Worm (Caenorhabditis elegans) whole organism, young adult: Measurements from ENCODE around the gene add-2.

ENCODE experiments used
- B0261.1 ChIP-seq: sonication (generic microtip); optimal IDR thresholded peaks from 2 replicates; lab custom pipeline; 2016; ENCODE audit warnings: mild to moderate bottlenecking, missing genetic modification characterization, moderate library complexity, missing compliant biosample characterization
- F10E7.11 ChIP-seq: sonication (generic microtip); optimal IDR thresholded peaks from 2 replicates; lab custom pipeline; 2017; ENCODE audit warnings: mild to moderate bottlenecking, missing genetic modification characterization, moderate library complexity, missing compliant biosample characterization
- F23B12.7 ChIP-seq: sonication (generic microtip); optimal IDR thresholded peaks from 2 replicates; lab custom pipeline; 2017; ENCODE audit warnings: missing genetic modification characterization, mild to moderate bottlenecking, missing compliant biosample characterization, antibody characterized with exemption, moderate library complexity; ENCODE audit not compliant: insufficient read depth
- F33H1.4 ChIP-seq: fragments of 200-800 bp; sonication (Bioruptor generic); IDR thresholded peaks from 2 replicates; pipeline ENCODE4 v1.3.6; 2022; ENCODE audit warnings: missing genetic modification reagents, missing genetic modification characterization, missing compliant biosample characterization
- F37B4.10 ChIP-seq: fragments of 200-800 bp; sonication (Bioruptor generic); IDR thresholded peaks from 2 replicates; pipeline ENCODE4 v1.3.6; 2022; ENCODE audit warnings: missing genetic modification characterization, missing compliant biosample characterization
- F49E8.2 ChIP-seq: sonication (generic microtip); optimal IDR thresholded peaks from 3 replicates; lab custom pipeline; 2017; ENCODE audit warnings: missing genetic modification characterization, mild to moderate bottlenecking, missing compliant biosample characterization, antibody characterized with exemption, moderate library complexity; ENCODE audit not compliant: insufficient read depth
- F52B5.7 ChIP-seq: sonication (generic microtip); optimal IDR thresholded peaks from 2 replicates; lab custom pipeline; 2016; ENCODE audit warnings: mild to moderate bottlenecking, missing genetic modification characterization, missing compliant biosample characterization
- T07F8.4 ChIP-seq: sonication (generic microtip); optimal IDR thresholded peaks from 2 replicates; lab custom pipeline; 2016; ENCODE audit warnings: mild to moderate bottlenecking, missing genetic modification characterization, moderate library complexity, missing compliant biosample characterization
- T26A5.8 ChIP-seq: sonication (generic microtip); optimal IDR thresholded peaks from 2 replicates; lab custom pipeline; 2016; ENCODE audit warnings: missing genetic modification characterization, missing compliant biosample characterization
- ZK185.1 ChIP-seq: sonication (generic microtip); optimal IDR thresholded peaks from 2 replicates; lab custom pipeline; 2016; ENCODE audit warnings: mild to moderate bottlenecking, missing genetic modification characterization, missing compliant biosample characterization; ENCODE audit not compliant: poor library complexity, severe bottlenecking
- aptf-3 ChIP-seq: fragments of 200-800 bp; sonication (Bioruptor generic); IDR thresholded peaks from 2 replicates; pipeline ENCODE4 v1.3.6; 2022; ENCODE audit warnings: missing genetic modification characterization, missing compliant biosample characterization
- atf-7 ChIP-seq: sonication (generic microtip); optimal IDR thresholded peaks from 2 replicates; lab custom pipeline; 2017; ENCODE audit warnings: mild to moderate bottlenecking, missing genetic modification characterization, missing compliant biosample characterization
- athp-1 ChIP-seq: sonication (generic microtip); optimal IDR thresholded peaks from 2 replicates; lab custom pipeline; 2017; ENCODE audit warnings: mild to moderate bottlenecking, missing genetic modification characterization, missing compliant biosample characterization
- cebp-2 ChIP-seq: fragments of 200-800 bp; sonication (Bioruptor generic); IDR thresholded peaks from 2 replicates; pipeline ENCODE4 v1.3.6; 2022; ENCODE audit warnings: missing genetic modification characterization, missing compliant biosample characterization
- ceh-58 ChIP-seq: fragments of 200-800 bp; sonication (Bioruptor generic); IDR thresholded peaks from 2 replicates; pipeline ENCODE4 v1.3.6; 2022; ENCODE audit warnings: missing genetic modification characterization, missing compliant biosample characterization
- die-1 ChIP-seq: sonication (generic microtip); optimal IDR thresholded peaks from 2 replicates; lab custom pipeline; 2016; ENCODE audit warnings: missing genotype, mild to moderate bottlenecking, missing genetic modification characterization, missing compliant biosample characterization
- dpff-1 ChIP-seq: sonication (generic microtip); optimal IDR thresholded peaks from 2 replicates; lab custom pipeline; 2017; ENCODE audit warnings: mild to moderate bottlenecking, missing genetic modification characterization, missing compliant biosample characterization
- dpl-1 ChIP-seq: fragments of 150-350 bp; optimal IDR thresholded peaks from 2 replicates; lab custom pipeline; 2014; ENCODE audit warnings: missing biosample characterization, missing genetic modification reagents, missing genetic modification characterization
- efl-1 ChIP-seq: fragments of 150-350 bp; optimal IDR thresholded peaks from 2 replicates; lab custom pipeline; 2014; ENCODE audit warnings: missing biosample characterization, missing genetic modification reagents, missing genetic modification characterization
- egl-18 ChIP-seq: fragments of 200-800 bp; sonication (Bioruptor generic); IDR thresholded peaks from 2 replicates; pipeline ENCODE4 v1.3.6; 2022; ENCODE audit warnings: missing genetic modification reagents, missing genetic modification characterization, missing compliant biosample characterization
- egl-44 ChIP-seq: fragments of 200-800 bp; sonication (Bioruptor generic); IDR thresholded peaks from 2 replicates; pipeline ENCODE4 v1.3.6; 2022; ENCODE audit warnings: missing genetic modification reagents, missing genetic modification characterization, missing compliant biosample characterization
- ets-4 ChIP-seq: fragments of 200-800 bp; sonication (Bioruptor generic); optimal IDR thresholded peaks from 2 replicates; lab custom pipeline; 2018; ENCODE audit warnings: mild to moderate bottlenecking, missing genetic modification characterization, missing compliant biosample characterization
- him-1 ChIP-seq: sonication (generic microtip); optimal IDR thresholded peaks from 2 replicates; lab custom pipeline; 2016; ENCODE audit warnings: missing genotype, missing genetic modification reagents, missing genetic modification characterization, missing compliant biosample characterization
- lin-40 ChIP-seq: sonication (generic microtip); optimal IDR thresholded peaks from 2 replicates; lab custom pipeline; 2016; ENCODE audit warnings: missing genetic modification characterization, mild to moderate bottlenecking, missing compliant biosample characterization, missing genotype, missing genetic modification reagents
- lin-54 ChIP-seq: fragments of 200-800 bp; sonication (Bioruptor generic); optimal IDR thresholded peaks from 2 replicates; lab custom pipeline; 2018; ENCODE audit warnings: mild to moderate bottlenecking, missing genetic modification characterization, missing compliant biosample characterization
- madf-6 ChIP-seq: fragments of 200-800 bp; sonication (Bioruptor generic); IDR thresholded peaks from 2 replicates; pipeline ENCODE4 v1.3.6; 2022; ENCODE audit warnings: missing genetic modification reagents, missing genetic modification characterization, missing compliant biosample characterization
- mes-4 ChIP-seq: sonication (generic microtip); optimal IDR thresholded peaks from 2 replicates; lab custom pipeline; 2016; ENCODE audit warnings: missing genotype, missing genetic modification characterization, missing compliant biosample characterization
- mxl-1 ChIP-seq: sonication (generic microtip); optimal IDR thresholded peaks from 2 replicates; lab custom pipeline; 2016; ENCODE audit warnings: missing genetic modification characterization, missing compliant biosample characterization
- nfya-1 ChIP-seq: sonication (generic microtip); optimal IDR thresholded peaks from 2 replicates; lab custom pipeline; 2017; ENCODE audit warnings: antibody characterized with exemption, missing compliant biosample characterization, missing genetic modification characterization, borderline replicate concordance; ENCODE audit not compliant: insufficient read depth
- pbrm-1 ChIP-seq: fragments of 200-800 bp; sonication (Bioruptor generic); IDR thresholded peaks from 2 replicates; pipeline ENCODE4 v1.3.6; 2022; ENCODE audit warnings: missing genetic modification reagents, missing genetic modification characterization, missing compliant biosample characterization
- repo-1 ChIP-seq: sonication (generic microtip); optimal IDR thresholded peaks from 2 replicates; lab custom pipeline; 2017; ENCODE audit warnings: mild to moderate bottlenecking, missing genetic modification characterization, missing compliant biosample characterization
- sdz-38 ChIP-seq: sonication (generic microtip); optimal IDR thresholded peaks from 2 replicates; lab custom pipeline; 2016; ENCODE audit warnings: missing genotype, missing genetic modification characterization, missing compliant biosample characterization
- sea-2 ChIP-seq: fragments of 200-800 bp; sonication (Bioruptor generic); IDR thresholded peaks from 2 replicates; pipeline ENCODE4 v1.3.6; 2022; ENCODE audit warnings: missing genetic modification characterization, missing compliant biosample characterization
- snpc-1.3 ChIP-seq: sonication (generic microtip); optimal IDR thresholded peaks from 2 replicates; lab custom pipeline; 2017; ENCODE audit warnings: missing genetic modification characterization, mild to moderate bottlenecking, missing compliant biosample characterization, antibody characterized with exemption, moderate library complexity, missing genotype, missing genetic modification reagents; ENCODE audit not compliant: insufficient read depth
- snpc-3.4 ChIP-seq: sonication (generic microtip); optimal IDR thresholded peaks from 2 replicates; lab custom pipeline; 2017; ENCODE audit warnings: missing genetic modification characterization, mild to moderate bottlenecking, missing compliant biosample characterization, antibody characterized with exemption, moderate library complexity, missing genotype, missing genetic modification reagents
- snpc-4 ChIP-seq, 5 experiments: fragments of 150-350 bp in 1 of 5; sonication (generic microtip) in 4 of 5; optimal IDR thresholded peaks; 2 replicates each; lab custom pipeline; 2014 to 2018; ENCODE audit warnings: missing genetic modification characterization in 5 of 5, missing biosample characterization in 3 of 5, antibody characterized with exemption in 2 of 5, mild to moderate bottlenecking in 2 of 5, missing compliant biosample characterization in 2 of 5, missing genotype in 2 of 5, moderate library complexity in 2 of 5, missing genetic modification reagents in 1 of 5
- sptf-2 ChIP-seq: fragments of 200-800 bp; sonication (Bioruptor generic); optimal IDR thresholded peaks from 2 replicates; lab custom pipeline; 2018; ENCODE audit warnings: mild to moderate bottlenecking, missing genetic modification characterization, missing compliant biosample characterization
- xnd-1 ChIP-seq: sonication (generic microtip); optimal IDR thresholded peaks from 2 replicates; lab custom pipeline; 2016; ENCODE audit warnings: missing genotype, missing genetic modification reagents, missing genetic modification characterization, missing compliant biosample characterization
- ztf-25 ChIP-seq: fragments of 200-800 bp; sonication (Bioruptor generic); IDR thresholded peaks from 2 replicates; pipeline ENCODE4 v1.3.6; 2022; ENCODE audit warnings: missing genetic modification reagents, missing genetic modification characterization, missing compliant biosample characterization
- ztf-28 ChIP-seq: fragments of 200-800 bp; sonication (Bioruptor generic); IDR thresholded peaks from 2 replicates; pipeline ENCODE4 v1.3.6; 2022; ENCODE audit warnings: missing genetic modification reagents, missing genetic modification characterization, missing compliant biosample characterization

The add-2 gene

ce11 chrV:11979673-11980561 lies 33.3 kb downstream of the add-2 start, which contains the start of gene snr-4 (continued):
- TF ChIP-seq mes-4 (tag; lab: Kevin White, UChicago) = peak; percentile 88
- TF ChIP-seq F33H1.4 (GFP tag; lab: Robert Waterston, UW) = peak; percentile 78
- peak; percentile 83 for TF ChIP-seq dpff-1
- peak; percentile 99 for TF ChIP-seq pbrm-1 (GFP tag; lab: Robert Waterston, UW)
- TF ChIP-seq snpc-3.4 = peak; percentile 97
- TF ChIP-seq T26A5.8 (tag; lab: Kevin White, UChicago) = no peak
- peak; percentile 61 for TF ChIP-seq xnd-1
- TF ChIP-seq sea-2 = no peak
- peak; percentile 90 for TF ChIP-seq lin-54 (GFP tag; lab: Kevin White, UChicago)
- TF ChIP-seq F10E7.11 (tag; lab: Kevin White, UChicago) = peak; percentile 7
- peak; percentile 41 for TF ChIP-seq B0261.1 (tag; lab: Kevin White, UChicago)
- peak; percentile 76; the same call in 1 of the 2 replicates for TF ChIP-seq egl-18 (GFP tag; lab: Robert Waterston, UW)
- TF ChIP-seq ztf-28 (GFP tag; lab: Robert Waterston, UW) = peak; percentile 95
- peak; percentile 93 for TF ChIP-seq repo-1 (tag; lab: Kevin White, UChicago)
- TF ChIP-seq ets-4 (GFP tag; lab: Kevin White, UChicago) = peak; percentile 26
- no peak for TF ChIP-seq sptf-2
- peak; percentile 74; the same call in 1 of the 2 replicates for TF ChIP-seq egl-44 (GFP tag; lab: Robert Waterston, UW)
- peak; percentile 81 for TF ChIP-seq atf-7 (tag; lab: Kevin White, UChicago)
- TF ChIP-seq dpl-1 (GFP tag; lab: Kevin White, UChicago) = peak; percentile 44
- TF ChIP-seq F23B12.7 (tag; lab: Kevin White, UChicago) = peak; percentile 68
- peak; percentile 55 for TF ChIP-seq efl-1 (GFP tag; lab: Kevin White, UChicago)
- TF ChIP-seq F37B4.10 (GFP tag; lab: Robert Waterston, UW) = 0 out of 2 replicates have a peak, but pooled peaks have one; percentile 58
- peak; percentile 93 for TF ChIP-seq F49E8.2 (tag; lab: Kevin White, UChicago)
- peak; percentile 48 for TF ChIP-seq T07F8.4
- no peak for TF ChIP-seq ceh-58 (GFP tag; lab: Robert Waterston, UW)
- TF ChIP-seq ZK185.1 = peak; percentile 73
- TF ChIP-seq ztf-25 = no peak
- TF ChIP-seq athp-1 = peak; percentile 67
- no peak for TF ChIP-seq nfya-1 (tag; lab: Kevin White, UChicago)
- TF ChIP-seq mxl-1 = no peak
- TF ChIP-seq F52B5.7 = peak; percentile 78
- TF ChIP-seq cebp-2 (GFP tag; lab: Robert Waterston, UW) = peak; percentile 61; the same call in 1 of the 2 replicates
- peak; percentile 93 for TF ChIP-seq lin-40 (tag; lab: Kevin White, UChicago)
- 0 out of 2 replicates have a peak, but pooled peaks have one; percentile 6 for TF ChIP-seq aptf-3 (GFP tag; lab: Robert Waterston, UW)
- TF ChIP-seq sdz-38 = no peak

ce11 chrV:11978179-11978578 lies 35.0 kb downstream of the add-2 start, which contains the start of gene mif-2:
Gene mif-2 (minus strand): TSS chrV:11978459.
- TF ChIP-seq F49E8.2 (tag; lab: Kevin White, UChicago) (peak; percentile 19), snpc-4 (GFP tag; optimal IDR thresholded peaks at IDR 0.05; lab: Kevin White, UChicago) (no peak), snpc-4 (tag; optimal IDR thresholded peaks at IDR 0.05; lab: Kevin White, UChicago) (peak in 1 of 4 experiments; percentile 61), snpc-1.3 (peak; percentile 5), sptf-2 (no peak), lin-40 (tag; lab: Kevin White, UChicago) (no peak), snpc-3.4 (peak; percentile 43), F52B5.7 (no peak), die-1 (tag; lab: Kevin White, UChicago) (no peak), him-1 (peak; percentile 14), madf-6 (GFP tag; lab: Robert Waterston, UW) (0 out of 2 replicates have a peak, but pooled peaks have one; percentile 5)
